Fruit fly (Drosophila melanogaster) whole organism, prepupa: ENCODE results near the gene Oatp33Ea.

ENCODE experiments used
- Blimp-1 ChIP-seq: fragments of 200-800 bp; sonication (Bioruptor generic); optimal IDR thresholded peaks from 3 replicates; lab custom pipeline; 2017; ENCODE audit warnings: missing biosample characterization, missing genetic modification characterization, mild to moderate bottlenecking, moderate library complexity, missing genetic modification reagents
- CG10631 ChIP-seq: fragments of 200-800 bp; sonication (Bioruptor generic); optimal IDR thresholded peaks from 2 replicates; lab custom pipeline; 2016; ENCODE audit warnings: missing biosample characterization, missing genetic modification characterization
- CG11902 ChIP-seq: fragments of 200-800 bp; sonication (Bioruptor generic); optimal IDR thresholded peaks from 3 replicates; lab custom pipeline; 2016; ENCODE audit warnings: missing biosample characterization, missing genetic modification characterization
- CG16779 ChIP-seq: fragments of 200-800 bp; sonication (Bioruptor generic); optimal IDR thresholded peaks from 3 replicates; lab custom pipeline; 2017; ENCODE audit warnings: missing biosample characterization, mild to moderate bottlenecking, missing genetic modification characterization
- CG3032 ChIP-seq: fragments of 200-800 bp; optimal IDR thresholded peaks from 2 replicates; lab custom pipeline; 2019; ENCODE audit warnings: missing biosample characterization, mild to moderate bottlenecking, missing genetic modification characterization, moderate library complexity
- CG31627 ChIP-seq: fragments of 200-800 bp; sonication (Bioruptor generic); optimal IDR thresholded peaks from 3 replicates; lab custom pipeline; 2016; ENCODE audit warnings: missing biosample characterization, missing genetic modification characterization
- CG3919 ChIP-seq: fragments of 200-800 bp; sonication (Bioruptor generic); optimal IDR thresholded peaks from 3 replicates; lab custom pipeline; 2016; ENCODE audit warnings: missing biosample characterization, missing genetic modification characterization
- CG4318 ChIP-seq: fragments of 200-800 bp; sonication (Bioruptor generic); optimal IDR thresholded peaks from 3 replicates; lab custom pipeline; 2017; ENCODE audit warnings: missing biosample characterization, mild to moderate bottlenecking, missing genetic modification characterization
- CG6854 ChIP-seq: fragments of 200-800 bp; sonication (Bioruptor generic); optimal IDR thresholded peaks from 2 replicates; lab custom pipeline; 2017; ENCODE audit warnings: missing biosample characterization, mild to moderate bottlenecking, missing genetic modification characterization
- CG7368 ChIP-seq: fragments of 200-800 bp; sonication (Bioruptor generic); optimal IDR thresholded peaks from 3 replicates; lab custom pipeline; 2016; ENCODE audit warnings: missing biosample characterization, missing genetic modification characterization
- CG8119 ChIP-seq: fragments of 200-800 bp; sonication (Bioruptor generic); IDR thresholded peaks from 3 replicates; pipeline ENCODE4 v1.3.6; 2022; ENCODE audit warnings: missing biosample characterization, missing genetic modification characterization
- CG9139 ChIP-seq: fragments of 200-800 bp; sonication (Bioruptor generic); optimal IDR thresholded peaks from 3 replicates; lab custom pipeline; 2017; ENCODE audit warnings: missing biosample characterization, mild to moderate bottlenecking, missing genetic modification characterization
- Eip75B ChIP-seq: fragments of 200-800 bp; sonication (Bioruptor generic); optimal IDR thresholded peaks from 3 replicates; lab custom pipeline; 2016; ENCODE audit warnings: missing biosample characterization, missing genetic modification characterization
- Eip78C ChIP-seq: fragments of 200-800 bp; sonication (Bioruptor generic); peaks from one replicate; lab custom pipeline; 2016; ENCODE audit warnings: missing biosample characterization, missing genetic modification characterization
- Eip93F ChIP-seq: fragments of 200-800 bp; sonication (Bioruptor generic); optimal IDR thresholded peaks from 2 replicates; lab custom pipeline; 2016; ENCODE audit warnings: missing biosample characterization, mild to moderate bottlenecking, missing genetic modification characterization
- Ets21C ChIP-seq: fragments of 200-800 bp; sonication (Bioruptor generic); optimal IDR thresholded peaks from 3 replicates; lab custom pipeline; 2016; ENCODE audit warnings: missing biosample characterization, missing genetic modification characterization
- Hr38 ChIP-seq: sonication (Bioruptor generic); optimal IDR thresholded peaks from 2 replicates; lab custom pipeline; 2016; ENCODE audit warnings: missing biosample characterization, missing genetic modification characterization
- Hr4 ChIP-seq: fragments of 200-800 bp; sonication (Bioruptor generic); optimal IDR thresholded peaks from 3 replicates; lab custom pipeline; 2016; ENCODE audit warnings: missing biosample characterization, missing genetic modification characterization
- Lpt ChIP-seq: fragments of 200-800 bp; sonication (Bioruptor generic); optimal IDR thresholded peaks from 3 replicates; lab custom pipeline; 2016; ENCODE audit warnings: missing biosample characterization, missing genetic modification characterization
- Met ChIP-seq: fragments of 200-800 bp; sonication (Bioruptor generic); optimal IDR thresholded peaks from 3 replicates; lab custom pipeline; 2016; ENCODE audit warnings: missing biosample characterization, missing genetic modification characterization
- Smox ChIP-seq: fragments of 200-800 bp; sonication (Bioruptor generic); optimal IDR thresholded peaks from 3 replicates; lab custom pipeline; 2016; ENCODE audit warnings: missing biosample characterization, missing genetic modification characterization
- Sox102F ChIP-seq: fragments of 200-800 bp; sonication (Bioruptor generic); optimal IDR thresholded peaks from 2 replicates; lab custom pipeline; 2016; ENCODE audit warnings: missing biosample characterization, mild to moderate bottlenecking, missing genetic modification characterization
- Sox14 ChIP-seq: fragments of 200-800 bp; sonication (Bioruptor generic); optimal IDR thresholded peaks from 3 replicates; lab custom pipeline; 2016; ENCODE audit warnings: missing biosample characterization, missing genetic modification characterization
- Sox15 ChIP-seq: fragments of 200-800 bp; sonication (Bioruptor generic); optimal IDR thresholded peaks from 3 replicates; lab custom pipeline; 2016; ENCODE audit warnings: missing biosample characterization, missing genetic modification characterization
- achi ChIP-seq: fragments of 200-800 bp; sonication (Bioruptor generic); optimal IDR thresholded peaks from 3 replicates; lab custom pipeline; 2016; ENCODE audit warnings: missing biosample characterization, missing genetic modification characterization
- cyc ChIP-seq: fragments of 200-800 bp; sonication (Bioruptor generic); optimal IDR thresholded peaks from 3 replicates; lab custom pipeline; 2016; ENCODE audit warnings: missing biosample characterization, missing genetic modification characterization
- fd85E ChIP-seq: fragments of 200-800 bp; sonication (Bioruptor generic); optimal IDR thresholded peaks from 3 replicates; lab custom pipeline; 2016; ENCODE audit warnings: missing biosample characterization, missing genetic modification characterization
- fkh ChIP-seq: fragments of 200-800 bp; sonication (Bioruptor generic); optimal IDR thresholded peaks from 3 replicates; lab custom pipeline; 2017; ENCODE audit warnings: missing biosample characterization, mild to moderate bottlenecking, missing genetic modification characterization, moderate library complexity
- lz ChIP-seq: fragments of 200-800 bp; sonication (Bioruptor generic); optimal IDR thresholded peaks from 3 replicates; lab custom pipeline; 2016; ENCODE audit warnings: missing biosample characterization, missing genetic modification characterization
- salr ChIP-seq, 2 experiments: fragments of 200-800 bp; sonication (Bioruptor generic); optimal IDR thresholded peaks; 3 replicates each; lab custom pipeline; 2016 to 2018; ENCODE audit warnings: missing biosample characterization in 2 of 2, missing genetic modification characterization in 2 of 2, mild to moderate bottlenecking in 1 of 2
- spab ChIP-seq: fragments of 200-800 bp; sonication (Bioruptor generic); optimal IDR thresholded peaks from 2 replicates; lab custom pipeline; 2017; ENCODE audit warnings: missing biosample characterization, mild to moderate bottlenecking, missing genetic modification characterization, missing genetic modification reagents
- ss ChIP-seq, 2 experiments: fragments of 200-800 bp; sonication (Bioruptor generic); optimal IDR thresholded peaks; 2 replicates in 1 of 2; 3 replicates in 1 of 2; lab custom pipeline; 2017 to 2018; ENCODE audit warnings: mild to moderate bottlenecking in 2 of 2, missing biosample characterization in 2 of 2, missing genetic modification characterization in 2 of 2, moderate library complexity in 1 of 2
- svp ChIP-seq: fragments of 200-800 bp; sonication (Bioruptor generic); peaks from one replicate; lab custom pipeline; 2016; ENCODE audit warnings: missing biosample characterization, missing genetic modification characterization
- topi ChIP-seq: fragments of 200-800 bp; sonication (Bioruptor generic); optimal IDR thresholded peaks from 3 replicates; lab custom pipeline; 2016; ENCODE audit warnings: missing biosample characterization, missing genetic modification characterization
- vri ChIP-seq: fragments of 200-800 bp; sonication (Bioruptor generic); optimal IDR thresholded peaks from 3 replicates; lab custom pipeline; 2016; ENCODE audit warnings: missing biosample characterization, mild to moderate bottlenecking, missing genetic modification characterization

The Oatp33Ea gene

dm6 chr2L:12460767-12461739 lies 15.3 kb upstream of the Oatp33Ea start (continued):
- TF ChIP-seq CG9139 (GFP tag; lab: Kevin White, UChicago): peak; percentile 86
- peak; percentile 6 for TF ChIP-seq CG31627 (GFP tag; lab: Kevin White, UChicago)
- TF ChIP-seq CG4318 (GFP tag; lab: Kevin White, UChicago): no peak
- peak in 1 of 2 experiments; percentile 0 for TF ChIP-seq salr (GFP tag; optimal IDR thresholded peaks at IDR 0.05; lab: Kevin White, UChicago)
- peak; percentile 30 for TF ChIP-seq lz (GFP tag; lab: Kevin White, UChicago)
- TF ChIP-seq fd85E (GFP tag; lab: Kevin White, UChicago): peak; percentile 54
- peak; percentile 32 for TF ChIP-seq Sox14
- TF ChIP-seq topi (GFP tag; lab: Kevin White, UChicago): peak; percentile 61
- no peak for TF ChIP-seq Ets21C (GFP tag; lab: Kevin White, UChicago)
- peak; percentile 66 for TF ChIP-seq spab (GFP tag; lab: Kevin White, UChicago)
- TF ChIP-seq Blimp-1 (GFP tag; lab: Kevin White, UChicago): peak; percentile 56
- TF ChIP-seq Hr4 (GFP tag; lab: Kevin White, UChicago): no peak
- peak; percentile 68 for TF ChIP-seq Sox102F

- TF ChIP-seq Eip78C (GFP tag; lab: Kevin White, UChicago) (peak; percentile 30), Hr38 (GFP tag; lab: Kevin White, UChicago) (no peak), Smox (no peak), Sox14 (peak; percentile 5), svp (GFP tag; lab: Kevin White, UChicago) (peak; percentile 73), CG8119 (GFP tag; lab: Robert Waterston, UW) (no peak), Sox15 (GFP tag; lab: Kevin White, UChicago) (no peak)
These were observed 14.1 kb upstream of the Oatp33Ea start for dm6 chr2L:12459841-12460240.

- TF ChIP-seq CG3919 (GFP tag; lab: Kevin White, UChicago) (no peak), Eip93F (GFP tag; lab: Kevin White, UChicago) (peak; percentile 63), svp (GFP tag; lab: Kevin White, UChicago) (peak; percentile 60), CG11902 (GFP tag; lab: Kevin White, UChicago) (no peak), CG7368 (GFP tag; lab: Kevin White, UChicago) (no peak), vri (GFP tag; lab: Kevin White, UChicago) (peak; percentile 6), fkh (GFP tag; lab: Kevin White, UChicago) (no peak), Eip78C (GFP tag; lab: Kevin White, UChicago) (peak; percentile 39)
These were observed 13.5 kb upstream of the Oatp33Ea start for dm6 chr2L:12459191-12459590.

- no peak for TF ChIP-seq CG6854 (GFP tag; lab: Kevin White, UChicago)
- no peak for TF ChIP-seq CG8119 (GFP tag; lab: Robert Waterston, UW)
- TF ChIP-seq Lpt (GFP tag; lab: Kevin White, UChicago): no peak
- no peak for TF ChIP-seq fkh (GFP tag; lab: Kevin White, UChicago)
- TF ChIP-seq ss (GFP tag; optimal IDR thresholded peaks at IDR 0.05; lab: Kevin White, UChicago): no peak
- TF ChIP-seq CG10631: no peak
- TF ChIP-seq CG3032 (tag; lab: Kevin White, UChicago): no peak
- no peak for TF ChIP-seq Met (GFP tag; lab: Kevin White, UChicago)
- no peak for TF ChIP-seq Eip75B (GFP tag; lab: Kevin White, UChicago)
- no peak for TF ChIP-seq cyc (GFP tag; lab: Kevin White, UChicago)
- no peak for TF ChIP-seq achi
- no peak for TF ChIP-seq CG16779 (tag; lab: Kevin White, UChicago)
- no peak for TF ChIP-seq lz (GFP tag; lab: Kevin White, UChicago)
These were observed 12.0 kb upstream of the Oatp33Ea start for dm6 chr2L:12457715-12458114.
